Fruit fly (Drosophila melanogaster): ENCODE data around the gene CG9967.
A peak's percentile ranks its signal among the peaks of the same experiment; 100 is the strongest.

CG9967 gene

DNA sequence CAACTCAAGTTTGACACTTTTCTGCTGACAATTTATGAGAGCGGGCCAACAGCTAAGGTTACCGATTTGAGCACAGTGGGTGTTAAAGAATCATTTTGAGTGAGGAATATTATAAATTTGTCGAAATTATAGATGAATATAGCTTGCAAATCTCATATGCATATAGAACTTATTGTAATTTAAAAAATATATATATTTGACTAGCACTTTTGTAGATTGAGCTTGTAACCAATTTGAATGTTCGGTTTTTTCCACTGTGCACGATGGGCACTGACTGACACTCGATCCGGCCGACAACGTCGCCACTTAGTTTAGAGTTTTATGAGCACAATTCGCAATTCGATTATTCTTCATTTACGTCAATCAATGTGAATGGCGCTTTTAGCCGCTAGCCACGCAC is 41.3 kb upstream of the CG9967 start (continued):
- TF ChIP-seq CrebB (tag; optimal IDR thresholded peaks at IDR 0.05) (no peak), ssp (GFP tag; IDR thresholded peaks at IDR 0.05) (no peak), wor (GFP tag; IDR thresholded peaks at IDR 0.05) (no peak), CG15601 (tag; optimal IDR thresholded peaks at IDR 0.05) (no peak), esg (GFP tag; conservative IDR thresholded peaks at IDR 0.05) (0 out of 2 replicates have a peak, but pooled peaks have one; percentile 14), CG14014 (GFP tag; IDR thresholded peaks at IDR 0.05) (no peak), tgo (GFP tag; IDR thresholded peaks at IDR 0.05) (no peak), kni (GFP tag; optimal IDR thresholded peaks at IDR 0.05) (no peak), z (GFP tag; IDR thresholded peaks at IDR 0.05) (no peak), amos (GFP tag; IDR thresholded peaks at IDR 0.05; ENCODE audit: partially characterized antibody) (no peak), Drgx (GFP tag; IDR thresholded peaks at IDR 0.05) (no peak), Hsf (GFP tag; optimal IDR thresholded peaks at IDR 0.05) (no peak), Chrac-16 (GFP tag; optimal IDR thresholded peaks at IDR 0.05) (no peak), CG7786 (GFP tag; optimal IDR thresholded peaks at IDR 0.05) (no peak), Vsx1 (GFP tag; optimal IDR thresholded peaks at IDR 0.05) (no peak), bigmax (GFP tag; optimal IDR thresholded peaks at IDR 0.05) (no peak), CG16813 (GFP tag; IDR thresholded peaks at IDR 0.05; ENCODE audit: partially characterized antibody) (no peak), Blimp-1 (GFP tag; optimal IDR thresholded peaks at IDR 0.05) (peak; percentile 20), D19B (GFP tag; optimal IDR thresholded peaks at IDR 0.05) (no peak), schlank (tag; optimal IDR thresholded peaks at IDR 0.05) (no peak), fd3F (GFP tag; optimal IDR thresholded peaks at IDR 0.05) (no peak), gfzf (GFP tag; optimal IDR thresholded peaks at IDR 0.05) (no peak), ac (GFP tag; optimal IDR thresholded peaks at IDR 0.05) (no peak), pan (optimal IDR thresholded peaks at IDR 0.05) (no peak), pan (GFP tag; optimal IDR thresholded peaks at IDR 0.05 in 1 of 2, IDR thresholded peaks at IDR 0.05 in 1 of 2) (peak in 1 of 2 experiments; percentile 5), phol (tag; optimal IDR thresholded peaks at IDR 0.05) (peak; percentile 16), NC2α (GFP tag; optimal IDR thresholded peaks at IDR 0.05) (no peak), CG10147 (GFP tag; optimal IDR thresholded peaks at IDR 0.05) (no peak), toy (GFP tag; IDR thresholded peaks at IDR 0.05) (no peak), CG17568 (GFP tag; optimal IDR thresholded peaks at IDR 0.05) (no peak), Nf-YB (GFP tag; optimal IDR thresholded peaks at IDR 0.05) (no peak), ftz-f1 (GFP tag; optimal IDR thresholded peaks at IDR 0.05) (no peak), Asciz (GFP tag; optimal IDR thresholded peaks at IDR 0.05) (no peak), zen (tag; optimal IDR thresholded peaks at IDR 0.05) (no peak), klu (GFP tag; IDR thresholded peaks at IDR 0.05) (no peak), nmo (GFP tag; optimal IDR thresholded peaks at IDR 0.05) (no peak), CG6854 (GFP tag; optimal IDR thresholded peaks at IDR 0.05) (no peak), CG1603 (tag; optimal IDR thresholded peaks at IDR 0.05) (no peak), CG17359 (tag; optimal IDR thresholded peaks at IDR 0.05) (peak; percentile 14), CG7928 (GFP tag; optimal IDR thresholded peaks at IDR 0.05) (no peak), corto (GFP tag; optimal IDR thresholded peaks at IDR 0.05) (no peak), CG4404 (GFP tag; IDR thresholded peaks at IDR 0.05) (no peak), stwl (tag; optimal IDR thresholded peaks at IDR 0.05) (no peak), CG1792 (GFP tag; optimal IDR thresholded peaks at IDR 0.05) (no peak), CG7839 (tag; optimal IDR thresholded peaks at IDR 0.05) (peak; percentile 12), ATbp (GFP tag; optimal IDR thresholded peaks at IDR 0.05) (no peak), Ptx1 (GFP tag; IDR thresholded peaks at IDR 0.05) (0 out of 2 replicates have a peak, but pooled peaks have one; percentile 16), CG6689 (GFP tag; IDR thresholded peaks at IDR 0.05) (0 out of 2 replicates have a peak, but pooled peaks have one; percentile 9), CG13624 (GFP tag; optimal IDR thresholded peaks at IDR 0.05) (no peak), Stat92E (GFP tag; optimal IDR thresholded peaks at IDR 0.05) (no peak), mirr (GFP tag; optimal IDR thresholded peaks at IDR 0.05) (no peak)
